Worm (Caenorhabditis elegans) whole organism, L4 larva: ENCODE measurements around the gene csa-1.

Experiments
- F49E8.2 ChIP-seq: sonication (generic microtip); optimal IDR thresholded peaks from 2 replicates; lab custom pipeline; 2016; ENCODE audit warnings: missing compliant biosample characterization, mild to moderate bottlenecking, missing genetic modification characterization, borderline replicate concordance
- T20F7.1 ChIP-seq: fragments of 200-800 bp; sonication (Bioruptor generic); optimal IDR thresholded peaks from 2 replicates; lab custom pipeline; 2018; ENCODE audit warnings: mild to moderate bottlenecking, missing genetic modification characterization, missing compliant biosample characterization
- Y105C5A.15 ChIP-seq: fragments of 200-800 bp; sonication (Bioruptor generic); IDR thresholded peaks from 2 replicates; pipeline ENCODE4 v1.3.6; 2022; ENCODE audit warnings: missing genetic modification characterization, missing compliant biosample characterization
- aha-1 ChIP-seq: fragments of 150-350 bp; peaks from one replicate; lab custom pipeline; 2014; ENCODE audit warnings: missing biosample characterization, missing genetic modification characterization
- arid-1 ChIP-seq: fragments of 200-800 bp; sonication (Bioruptor generic); conservative IDR thresholded peaks from 2 replicates; pipeline ENCODE4 v1.3.6; 2022; ENCODE audit warnings: missing genetic modification reagents, missing genetic modification characterization, missing compliant biosample characterization
- attf-4 ChIP-seq: sonication (generic microtip); optimal IDR thresholded peaks from 3 replicates; lab custom pipeline; 2017; ENCODE audit warnings: missing biosample characterization, missing genetic modification characterization
- ceh-28 ChIP-seq: fragments of 150-350 bp; optimal IDR thresholded peaks from 2 replicates; lab custom pipeline; 2014; ENCODE audit warnings: missing biosample characterization, missing genetic modification reagents, missing genetic modification characterization
- ceh-32 ChIP-seq: sonication (generic microtip); optimal IDR thresholded peaks from 2 replicates; lab custom pipeline; 2016; ENCODE audit warnings: mild to moderate bottlenecking, missing genetic modification characterization, missing compliant biosample characterization; ENCODE audit not compliant: poor library complexity
- ceh-62 ChIP-seq: sonication (generic microtip); optimal IDR thresholded peaks from 2 replicates; lab custom pipeline; 2017; ENCODE audit warnings: missing biosample characterization, missing genetic modification characterization
- ceh-82 ChIP-seq: sonication (generic microtip); optimal IDR thresholded peaks from 2 replicates; lab custom pipeline; 2017; ENCODE audit warnings: missing biosample characterization, missing genetic modification characterization
- daf-16 ChIP-seq, 3 experiments: sonication (generic microtip); optimal IDR thresholded peaks; 2 replicates each; lab custom pipeline; 2016 to 2017; ENCODE audit warnings: missing genetic modification characterization in 3 of 3, missing genetic modification reagents in 3 of 3, mild to moderate bottlenecking in 2 of 3, missing compliant biosample characterization in 2 of 3, missing biosample characterization in 1 of 3, moderate library complexity in 1 of 3
- dmd-9 ChIP-seq: fragments of 200-800 bp; sonication (Bioruptor generic); IDR thresholded peaks from 2 replicates; pipeline ENCODE4 v1.3.6; 2022; ENCODE audit warnings: missing genetic modification reagents, missing genetic modification characterization, missing compliant biosample characterization
- dpl-1 ChIP-seq: fragments of 150-350 bp; optimal IDR thresholded peaks from 2 replicates; lab custom pipeline; 2014; ENCODE audit warnings: missing biosample characterization, missing genetic modification reagents, missing genetic modification characterization
- duxl-1 ChIP-seq: sonication (generic microtip); optimal IDR thresholded peaks from 2 replicates; lab custom pipeline; 2016; ENCODE audit warnings: mild to moderate bottlenecking, missing genetic modification characterization, moderate library complexity, missing compliant biosample characterization; ENCODE audit not compliant: poor library complexity
- dve-1 ChIP-seq: sonication (generic microtip); optimal IDR thresholded peaks from 2 replicates; lab custom pipeline; 2017; ENCODE audit warnings: antibody characterized with exemption, mild to moderate bottlenecking, missing genetic modification characterization, missing compliant biosample characterization; ENCODE audit not compliant: insufficient read depth
- egl-43 ChIP-seq: fragments of 200-800 bp; sonication (Bioruptor generic); IDR thresholded peaks from 2 replicates; pipeline ENCODE4 v1.3.6; 2022; ENCODE audit warnings: missing genetic modification reagents, missing genetic modification characterization, missing compliant biosample characterization
- fkh-10 ChIP-seq: fragments of 150-350 bp; optimal IDR thresholded peaks from 2 replicates; lab custom pipeline; 2014; ENCODE audit warnings: missing biosample characterization, missing genetic modification reagents, missing genetic modification characterization
- hmg-1.1 ChIP-seq: fragments of 200-800 bp; sonication (Bioruptor generic); IDR thresholded peaks from 2 replicates; pipeline ENCODE4 v1.3.6; 2022; ENCODE audit warnings: missing genetic modification reagents, missing genetic modification characterization, missing compliant biosample characterization
- lin-13 ChIP-seq: fragments of 150-350 bp; optimal IDR thresholded peaks from 2 replicates; lab custom pipeline; 2014; ENCODE audit warnings: missing biosample characterization, missing genetic modification reagents, missing genetic modification characterization
- lin-15B ChIP-seq: fragments of 150-350 bp; sonication (generic microtip); optimal IDR thresholded peaks from 3 replicates; lab custom pipeline; 2014; ENCODE audit warnings: missing biosample characterization, missing genetic modification characterization
- lin-29 ChIP-seq: fragments of 200-800 bp; sonication (Bioruptor generic); IDR thresholded peaks from 2 replicates; pipeline ENCODE4 v1.3.6; 2022; ENCODE audit warnings: missing genetic modification reagents, missing genetic modification characterization, missing compliant biosample characterization
- lin-38 ChIP-seq: fragments of 200-800 bp; sonication (Bioruptor generic); IDR thresholded peaks from 2 replicates; pipeline ENCODE4 v1.3.6; 2022; ENCODE audit warnings: missing genetic modification reagents, missing genetic modification characterization, missing compliant biosample characterization
- lir-3 ChIP-seq: sonication (generic microtip); optimal IDR thresholded peaks from 2 replicates; lab custom pipeline; 2016; ENCODE audit warnings: mild to moderate bottlenecking, missing genetic modification characterization, missing compliant biosample characterization
- lsy-2 ChIP-seq, 2 experiments: fragments of 150-350 bp in 1 of 2; sonication (generic microtip) in 1 of 2; optimal IDR thresholded peaks; 2 replicates each; lab custom pipeline; 2014 to 2017; ENCODE audit warnings: missing biosample characterization in 2 of 2, missing genetic modification characterization in 2 of 2
- madf-9 ChIP-seq: fragments of 200-800 bp; sonication (Bioruptor generic); conservative IDR thresholded peaks from 2 replicates; pipeline ENCODE4 v1.3.6; 2022; ENCODE audit warnings: missing genetic modification reagents, missing genetic modification characterization, missing compliant biosample characterization
- mxl-3 ChIP-seq: fragments of 200-800 bp; sonication (Bioruptor generic); optimal IDR thresholded peaks from 2 replicates; lab custom pipeline; 2018; ENCODE audit warnings: mild to moderate bottlenecking, missing genetic modification characterization, missing compliant biosample characterization
- nhr-10 ChIP-seq: fragments of 150-350 bp; optimal IDR thresholded peaks from 2 replicates; lab custom pipeline; 2014; ENCODE audit warnings: missing biosample characterization, missing genetic modification characterization
- nhr-11 ChIP-seq: fragments of 150-350 bp; optimal IDR thresholded peaks from 2 replicates; lab custom pipeline; 2014; ENCODE audit warnings: missing biosample characterization, missing genetic modification characterization
- nhr-111 ChIP-seq: fragments of 200-800 bp; sonication (Bioruptor generic); optimal IDR thresholded peaks from 2 replicates; lab custom pipeline; 2018; ENCODE audit warnings: mild to moderate bottlenecking, missing genetic modification characterization, missing compliant biosample characterization
- nhr-48 ChIP-seq: sonication (generic microtip); optimal IDR thresholded peaks from 2 replicates; lab custom pipeline; 2016; ENCODE audit warnings: mild to moderate bottlenecking, missing genetic modification characterization, missing compliant biosample characterization
- nhr-76 ChIP-seq: fragments of 150-350 bp; optimal IDR thresholded peaks from 2 replicates; lab custom pipeline; 2014; ENCODE audit warnings: missing biosample characterization, missing genetic modification characterization
- php-3 ChIP-seq: fragments of 200-800 bp; sonication (Bioruptor generic); IDR thresholded peaks from 2 replicates; pipeline ENCODE4 v1.3.6; 2022; ENCODE audit warnings: missing genetic modification reagents, missing genetic modification characterization, missing compliant biosample characterization
- sdz-12 ChIP-seq: fragments of 200-800 bp; sonication (Bioruptor generic); optimal IDR thresholded peaks from 2 replicates; lab custom pipeline; 2018; ENCODE audit warnings: mild to moderate bottlenecking, missing genetic modification characterization, missing compliant biosample characterization
- snpc-1.2 ChIP-seq: fragments of 200-800 bp; sonication (Bioruptor generic); IDR thresholded peaks from 2 replicates; pipeline ENCODE4 v1.3.6; 2022; ENCODE audit warnings: missing genetic modification reagents, missing genetic modification characterization, missing compliant biosample characterization
- spr-1 ChIP-seq: sonication (generic microtip); optimal IDR thresholded peaks from 2 replicates; lab custom pipeline; 2016; ENCODE audit warnings: mild to moderate bottlenecking, missing genetic modification characterization, missing compliant biosample characterization
- spr-3 ChIP-seq: fragments of 200-800 bp; sonication (Bioruptor generic); optimal IDR thresholded peaks from 2 replicates; lab custom pipeline; 2018; ENCODE audit warnings: mild to moderate bottlenecking, missing genetic modification characterization, missing compliant biosample characterization
- unc-62 ChIP-seq, 3 experiments: fragments of 150-350 bp in 1 of 3; sonication (generic microtip); optimal IDR thresholded peaks in 2 of 3; peaks in 1 of 3; 1 replicate in 1 of 3; 2 replicates in 2 of 3; lab custom pipeline; 2014 to 2017; ENCODE audit warnings: missing biosample characterization in 3 of 3, missing genetic modification characterization in 3 of 3, missing genetic modification reagents in 3 of 3, missing genotype in 1 of 3
- zag-1 ChIP-seq: fragments of 150-350 bp; optimal IDR thresholded peaks from 2 replicates; lab custom pipeline; 2014; ENCODE audit warnings: missing biosample characterization, missing genetic modification characterization
- zfp-3 ChIP-seq: fragments of 200-800 bp; sonication (Bioruptor generic); conservative IDR thresholded peaks from 2 replicates; pipeline ENCODE4 v1.3.6; 2022; ENCODE audit warnings: missing genetic modification reagents, missing genetic modification characterization, missing compliant biosample characterization
- zip-11 ChIP-seq: fragments of 200-800 bp; sonication (Bioruptor generic); IDR thresholded peaks from 2 replicates; pipeline ENCODE4 v1.3.6; 2022; ENCODE audit warnings: missing genetic modification characterization, missing compliant biosample characterization
- zip-2 ChIP-seq: fragments of 150-350 bp; optimal IDR thresholded peaks from 2 replicates; lab custom pipeline; 2014; ENCODE audit warnings: missing biosample characterization, missing genetic modification characterization

csa-1 gene

DNA sequence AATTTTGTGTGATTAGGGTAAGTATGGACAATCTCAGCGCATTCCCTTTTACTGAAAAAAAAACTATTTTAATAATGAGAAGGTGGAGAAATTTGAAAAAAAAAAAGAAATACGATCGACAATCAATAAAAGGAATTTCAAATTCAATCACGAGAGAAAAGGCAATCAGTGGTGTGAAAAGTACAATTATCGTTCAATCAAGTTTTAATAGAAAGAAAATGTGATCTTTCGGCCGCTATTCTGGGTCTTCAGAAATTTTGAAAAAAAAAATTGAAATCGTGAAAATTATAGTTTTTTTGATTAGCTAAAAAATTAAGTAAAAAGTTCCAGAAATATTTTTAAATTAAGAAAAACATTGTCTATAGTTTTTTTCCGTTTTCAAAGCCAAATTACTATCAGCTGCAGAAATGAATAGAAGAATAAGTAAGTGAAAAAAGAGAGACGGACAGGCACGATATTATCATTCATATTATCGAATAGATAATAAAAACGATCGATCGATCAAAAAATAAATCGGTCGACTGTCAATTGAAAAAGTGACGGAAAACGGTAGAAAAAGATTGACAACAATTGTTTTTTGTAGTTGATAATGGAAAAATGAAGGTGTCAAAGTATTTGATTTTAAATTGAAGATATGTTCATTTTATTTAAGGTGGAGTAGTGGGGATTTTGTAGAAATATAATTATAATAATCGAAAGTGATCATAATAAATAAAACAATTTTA lies 39.3 kb downstream of the csa-1 start, which contains the start of gene gldi-3 (continued):
- TF ChIP-seq php-3 (GFP tag; lab: Robert Waterston, UW) = no peak; the same call in 1 of the 2 replicates
- TF ChIP-seq lin-29 (GFP tag; lab: Robert Waterston, UW) = no peak
- TF ChIP-seq egl-43 = no peak
- TF ChIP-seq Y105C5A.15 (GFP tag; lab: Robert Waterston, UW) = no peak

ce11 chrII:9279016-9279415 lies 40.5 kb downstream of the csa-1 start:
- no peak for TF ChIP-seq T20F7.1 (GFP tag; lab: Kevin White, UChicago)
- TF ChIP-seq aha-1 (tag; lab: Kevin White, UChicago) = peak; percentile 58
- TF ChIP-seq, all 104 proteins: peak for 1

DNA sequence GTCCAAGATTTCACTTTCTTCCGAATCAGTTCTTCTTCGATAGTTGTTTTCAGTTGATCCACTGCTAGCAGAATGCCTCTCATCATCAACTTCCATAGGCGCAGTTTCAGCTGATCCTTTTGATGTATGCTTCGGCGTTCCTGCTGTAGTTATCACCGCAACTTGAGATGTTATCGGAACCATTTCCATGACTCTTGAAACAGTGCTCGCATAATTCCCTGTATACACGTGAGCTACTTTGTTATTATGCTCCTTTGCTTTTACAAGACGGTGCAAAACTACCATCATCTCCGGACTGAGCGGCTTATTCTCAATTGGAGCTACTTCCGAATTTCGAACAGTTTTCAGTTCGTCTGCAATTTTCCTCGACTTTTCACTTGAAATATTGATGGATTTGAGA lies 42.4 kb downstream of the csa-1 start:
- TF ChIP-seq nhr-48 (no peak), hmg-1.1 (GFP tag; lab: Robert Waterston, UW) (no peak), unc-62 (GFP tag; optimal IDR thresholded peaks at IDR 0.05 in 1 of 2; lab: Kevin White, UChicago) (peak in 1 of 2 experiments; percentile 45), unc-62 (tag; optimal IDR thresholded peaks at IDR 0.05; lab: Kevin White, UChicago) (no peak)

- no peak for TF ChIP-seq daf-16 (GFP tag; optimal IDR thresholded peaks at IDR 0.05; lab: Kevin White, UChicago)
- peak; percentile 8 for TF ChIP-seq daf-16 (tag; optimal IDR thresholded peaks at IDR 0.05; lab: Kevin White, UChicago)
- TF ChIP-seq snpc-1.2 (GFP tag; lab: Robert Waterston, UW) = 0 out of 2 replicates have a peak, but pooled peaks have one; percentile 39
- no peak for TF ChIP-seq spr-3 (GFP tag; lab: Kevin White, UChicago)
- TF ChIP-seq nhr-10 (tag; lab: Kevin White, UChicago) = peak; percentile 36
Measured at ce11 chrII:9275173-9275572, 44.4 kb downstream of the csa-1 start.

ce11 chrII:9274734-9275133 lies 44.8 kb downstream of the csa-1 start:
- TF ChIP-seq spr-1 (tag; lab: Kevin White, UChicago) (no peak), ceh-28 (tag; lab: Kevin White, UChicago) (no peak), ceh-62 (no peak), duxl-1 (tag; lab: Kevin White, UChicago) (no peak), arid-1 (GFP tag; lab: Robert Waterston, UW) (no peak), lin-13 (GFP tag; lab: Kevin White, UChicago) (no peak), nhr-76 (no peak), zfp-3 (GFP tag; lab: Robert Waterston, UW) (0 out of 2 replicates have a peak, but pooled peaks have one; percentile 38), zip-11 (GFP tag; lab: Robert Waterston, UW) (no peak), lir-3 (no peak), lin-15B (tag; lab: Kevin White, UChicago) (no peak), zip-2 (tag; lab: Kevin White, UChicago) (no peak), nhr-11 (tag; lab: Kevin White, UChicago) (no peak), T20F7.1 (GFP tag; lab: Kevin White, UChicago) (peak; percentile 2), zag-1 (tag; lab: Kevin White, UChicago) (no peak), dve-1 (tag; lab: Kevin White, UChicago) (no peak), F49E8.2 (tag; lab: Kevin White, UChicago) (no peak), nhr-111 (no peak), ceh-82 (no peak), ceh-32 (tag; lab: Kevin White, UChicago) (no peak), egl-43 (no peak), aha-1 (tag; lab: Kevin White, UChicago) (peak; percentile 52), madf-9 (no peak), php-3 (GFP tag; lab: Robert Waterston, UW) (no peak), lsy-2 (tag; optimal IDR thresholded peaks at IDR 0.05; lab: Kevin White, UChicago) (no peak), attf-4 (tag; lab: Kevin White, UChicago) (no peak), lin-38 (GFP tag; lab: Robert Waterston, UW) (0 out of 2 replicates have a peak, but pooled peaks have one; percentile 13), fkh-10 (GFP tag; lab: Kevin White, UChicago) (no peak), mxl-3 (GFP tag; lab: Kevin White, UChicago) (no peak), dmd-9 (GFP tag; lab: Robert Waterston, UW) (no peak), sdz-12 (GFP tag; lab: Kevin White, UChicago) (no peak), lin-29 (GFP tag; lab: Robert Waterston, UW) (no peak), dpl-1 (GFP tag; lab: Kevin White, UChicago) (no peak)
